Fruit fly (Drosophila melanogaster): ENCODE results near the gene Sas10.
A peak's percentile ranks its signal among the peaks of the same experiment; 100 is the strongest.

- TF ChIP-seq maf-S (GFP tag; optimal IDR thresholded peaks at IDR 0.05), result no peak
- TF ChIP-seq CG9876 (GFP tag; optimal IDR thresholded peaks at IDR 0.05), result no peak
- no peak for TF ChIP-seq CkIIα-i1 (GFP tag; IDR thresholded peaks at IDR 0.05)
- no peak for TF ChIP-seq D19A (tag; optimal IDR thresholded peaks at IDR 0.05)
- no peak for TF ChIP-seq MBD-R2 (GFP tag; IDR thresholded peaks at IDR 0.05)
- no peak for TF ChIP-seq CG17612 (GFP tag; IDR thresholded peaks at IDR 0.05)
- no peak for TF ChIP-seq Eip74EF (GFP tag; optimal IDR thresholded peaks at IDR 0.05)
- no peak for TF ChIP-seq CG12391 (tag; optimal IDR thresholded peaks at IDR 0.05)
- TF ChIP-seq stc (GFP tag; IDR thresholded peaks at IDR 0.05), result no peak
- no peak for TF ChIP-seq bowl (GFP tag; IDR thresholded peaks at IDR 0.05)
- no peak for TF ChIP-seq CG16779 (GFP tag; IDR thresholded peaks at IDR 0.05)
- TF ChIP-seq CG13775 (GFP tag; optimal IDR thresholded peaks at IDR 0.05), result peak; percentile 32
- no peak for TF ChIP-seq Hr78 (GFP tag; optimal IDR thresholded peaks at IDR 0.05)
Measured at dm6 chrX:5358813-5359212, 41.6 kb downstream of the Sas10 start.

Measured in whole organism, embryonic.